Fruit fly (Drosophila melanogaster): Measurements from ENCODE around the gene Sol1.

- no peak for TF ChIP-seq D1 (tag; optimal IDR thresholded peaks at IDR 0.05)
- no peak for TF ChIP-seq Ets98B (GFP tag; IDR thresholded peaks at IDR 0.05)
- no peak for TF ChIP-seq gl (tag; optimal IDR thresholded peaks at IDR 0.05)
- TF ChIP-seq CG10348 (GFP tag; IDR thresholded peaks at IDR 0.05) = no peak
- TF ChIP-seq EcR (GFP tag; optimal IDR thresholded peaks at IDR 0.05) = peak; percentile 76
- no peak for TF ChIP-seq CG34367 (tag; optimal IDR thresholded peaks at IDR 0.05)
- TF ChIP-seq CG8159 (tag; optimal IDR thresholded peaks at IDR 0.05) = no peak
- TF ChIP-seq CG14655 (GFP tag; optimal IDR thresholded peaks at IDR 0.05) = no peak
- no peak for TF ChIP-seq CG8301 (tag; optimal IDR thresholded peaks at IDR 0.05)
- no peak for TF ChIP-seq CG12605 (GFP tag; IDR thresholded peaks at IDR 0.05)
These were observed 10.7 kb upstream of the Sol1 start, which contains the start of gene GstD5 for dm6 chr3R:12375258-12375783.
